Worm (Caenorhabditis elegans) whole organism, L4/young adult: ENCODE measurements around the gene M106.7.

Experiments used
- W03F9.2 ChIP-seq: fragments of 150-350 bp; optimal IDR thresholded peaks from 2 replicates; lab custom pipeline; 2014; ENCODE audit warnings: missing biosample characterization, missing genetic modification characterization
- dao-5 ChIP-seq: sonication (generic microtip); optimal IDR thresholded peaks from 2 replicates; lab custom pipeline; 2016; ENCODE audit warnings: missing genotype, missing genetic modification characterization, moderate library complexity, missing compliant biosample characterization

DNA sequence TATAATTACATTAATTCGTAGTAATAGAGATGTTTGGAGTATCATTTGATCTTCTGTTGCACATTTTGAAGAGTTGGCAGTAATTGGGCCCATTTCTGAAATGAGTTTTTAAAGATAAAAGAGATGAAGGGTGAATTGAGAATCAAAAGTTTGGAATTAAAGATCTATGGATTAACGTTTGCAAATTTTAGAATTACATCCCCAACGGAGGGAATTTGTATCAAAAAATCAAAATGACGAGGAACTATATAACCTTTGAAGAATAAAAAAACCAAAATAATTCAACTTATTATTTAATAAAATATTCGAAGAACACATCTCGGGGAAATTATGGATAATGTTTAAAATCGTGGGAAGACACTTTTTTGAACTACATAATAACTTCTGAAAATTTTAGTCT lies 38.0 kb upstream of the M106.7 start, which contains the start of gene sra-10:
- TF ChIP-seq dao-5 = no peak
- TF ChIP-seq W03F9.2 (tag; lab: Kevin White, UChicago) = no peak
